Fruit fly (Drosophila melanogaster): ENCODE measurements around the gene trc.
A peak's percentile ranks its signal among the peaks of the same experiment; 100 is the strongest.

trc gene

dm6 chr3L:19845047-19845906 is 11.2 kb upstream of the trc start, which contains the start of gene Papss (continued):
- TF ChIP-seq Ssrp (tag; optimal IDR thresholded peaks at IDR 0.05) (no peak), mirr (GFP tag; optimal IDR thresholded peaks at IDR 0.05) (peak; percentile 5), CG18619 (GFP tag; optimal IDR thresholded peaks at IDR 0.05) (no peak), CG1233 (GFP tag; optimal IDR thresholded peaks at IDR 0.05) (peak; percentile 52), Sox102F (GFP tag; optimal IDR thresholded peaks at IDR 0.05) (no peak), CG31365 (tag; optimal IDR thresholded peaks at IDR 0.05) (peak; percentile 33), CG2129 (GFP tag; IDR thresholded peaks at IDR 0.05; ENCODE audit: partially characterized antibody) (peak; percentile 82), Trl (optimal IDR thresholded peaks at IDR 0.05) (peak in 1 of 2 experiments; percentile 8), Trl (GFP tag; optimal IDR thresholded peaks at IDR 0.05) (no peak), CrebB (tag; optimal IDR thresholded peaks at IDR 0.05) (no peak), CG6654 (GFP tag; optimal IDR thresholded peaks at IDR 0.05) (no peak), CG14441 (GFP tag; IDR thresholded peaks at IDR 0.05) (0 out of 2 replicates have a peak, but pooled peaks have one; percentile 35), Doc3 (GFP tag; IDR thresholded peaks at IDR 0.05; ENCODE audit: partially characterized antibody) (peak; percentile 93), eve (GFP tag; optimal IDR thresholded peaks at IDR 0.05) (no peak), CG18262 (tag; optimal IDR thresholded peaks at IDR 0.05) (no peak), Drgx (GFP tag; IDR thresholded peaks at IDR 0.05) (no peak), CG5245 (GFP tag; optimal IDR thresholded peaks at IDR 0.05) (no peak), CG16813 (GFP tag; IDR thresholded peaks at IDR 0.05; ENCODE audit: partially characterized antibody) (peak; percentile 81), lab (GFP tag; optimal IDR thresholded peaks at IDR 0.05) (peak; percentile 86), CG8924 (tag; optimal IDR thresholded peaks at IDR 0.05) (peak; percentile 27), dan (GFP tag; IDR thresholded peaks at IDR 0.05) (no peak), CG6765 (GFP tag; optimal IDR thresholded peaks at IDR 0.05) (peak; percentile 18), CG10431 (GFP tag; optimal IDR thresholded peaks at IDR 0.05) (no peak), CG1603 (tag; optimal IDR thresholded peaks at IDR 0.05) (no peak), CG15696 (tag; optimal IDR thresholded peaks at IDR 0.05) (peak; percentile 5), CG17328 (GFP tag; IDR thresholded peaks at IDR 0.05) (no peak), Doc2 (GFP tag; IDR thresholded peaks at IDR 0.05) (no peak), Ptx1 (GFP tag; IDR thresholded peaks at IDR 0.05) (peak; percentile 37; the same call in 1 of the 2 replicates), mld (GFP tag; IDR thresholded peaks at IDR 0.05; ENCODE audit: partially characterized antibody) (peak; percentile 61; the same call in 1 of the 3 replicates), CG10209 (GFP tag; optimal IDR thresholded peaks at IDR 0.05) (peak; percentile 31), toy (GFP tag; IDR thresholded peaks at IDR 0.05) (no peak), psq (GFP tag; optimal IDR thresholded peaks at IDR 0.05) (no peak), sr (GFP tag; IDR thresholded peaks at IDR 0.05) (peak; percentile 33; the same call in 2 of the 3 replicates), Adf1 (GFP tag; IDR thresholded peaks at IDR 0.05) (no peak), esg (GFP tag; conservative IDR thresholded peaks at IDR 0.05) (no peak), Dip2 (GFP tag; IDR thresholded peaks at IDR 0.05) (no peak), B-H1 (GFP tag; IDR thresholded peaks at IDR 0.05) (no peak), ara (GFP tag; IDR thresholded peaks at IDR 0.05) (no peak), fd3F (GFP tag; optimal IDR thresholded peaks at IDR 0.05) (peak; percentile 26), CG8944 (GFP tag; optimal IDR thresholded peaks at IDR 0.05) (no peak), hbn (GFP tag; IDR thresholded peaks at IDR 0.05; ENCODE audit: partially characterized antibody) (peak; percentile 87), Pdp1 (GFP tag; optimal IDR thresholded peaks at IDR 0.05) (no peak), CG4820 (GFP tag; optimal IDR thresholded peaks at IDR 0.05) (no peak), D (optimal IDR thresholded peaks at IDR 0.05) (no peak), D (GFP tag; optimal IDR thresholded peaks at IDR 0.05) (no peak), CG10267 (tag; optimal IDR thresholded peaks at IDR 0.05) (peak; percentile 55), Dad (GFP tag; optimal IDR thresholded peaks at IDR 0.05) (no peak), Lim3 (GFP tag; IDR thresholded peaks at IDR 0.05) (no peak), Camta (GFP tag; optimal IDR thresholded peaks at IDR 0.05) (no peak)
